Worm (Caenorhabditis elegans) whole organism, young adult: ENCODE measurements around the gene Y37H2A.7.

ENCODE experiments used
- C06A6.2 ChIP-seq: fragments of 200-800 bp; sonication (Bioruptor generic); conservative IDR thresholded peaks from 2 replicates; pipeline ENCODE4 v1.3.6; 2022; ENCODE audit warnings: missing genetic modification characterization, missing compliant biosample characterization
- C17E4.6 ChIP-seq: fragments of 200-800 bp; sonication (Bioruptor generic); IDR thresholded peaks from 2 replicates; pipeline ENCODE4 v1.3.6; 2022; ENCODE audit warnings: missing genetic modification reagents, missing genetic modification characterization, missing compliant biosample characterization
- D2030.7 ChIP-seq: fragments of 200-800 bp; sonication (Bioruptor generic); IDR thresholded peaks from 2 replicates; pipeline ENCODE4 v1.3.6; 2022; ENCODE audit warnings: missing genetic modification reagents, missing genetic modification characterization, missing compliant biosample characterization
- F10E7.11 ChIP-seq: sonication (generic microtip); optimal IDR thresholded peaks from 2 replicates; lab custom pipeline; 2017; ENCODE audit warnings: mild to moderate bottlenecking, missing genetic modification characterization, moderate library complexity, missing compliant biosample characterization
- F33H1.4 ChIP-seq: fragments of 200-800 bp; sonication (Bioruptor generic); IDR thresholded peaks from 2 replicates; pipeline ENCODE4 v1.3.6; 2022; ENCODE audit warnings: missing genetic modification reagents, missing genetic modification characterization, missing compliant biosample characterization
- F55B11.4 ChIP-seq: sonication (generic microtip); optimal IDR thresholded peaks from 2 replicates; lab custom pipeline; 2016; ENCODE audit warnings: missing compliant biosample characterization, missing genetic modification characterization, borderline replicate concordance; ENCODE audit not compliant: insufficient read depth
- F57C9.4 ChIP-seq: sonication (generic microtip); optimal IDR thresholded peaks from 2 replicates; lab custom pipeline; 2017; ENCODE audit warnings: mild to moderate bottlenecking, missing genetic modification characterization, missing compliant biosample characterization
- K12H6.12 ChIP-seq: fragments of 200-800 bp; sonication (Bioruptor generic); optimal IDR thresholded peaks from 2 replicates; lab custom pipeline; 2018; ENCODE audit warnings: mild to moderate bottlenecking, missing genetic modification characterization, missing compliant biosample characterization
- Y53G8AR.9 ChIP-seq: fragments of 200-800 bp; sonication (Bioruptor generic); conservative IDR thresholded peaks from 2 replicates; pipeline ENCODE4 v1.3.6; 2022; ENCODE audit warnings: missing genetic modification reagents, missing genetic modification characterization, missing compliant biosample characterization
- Y95B8A.8 ChIP-seq: fragments of 200-800 bp; sonication (Bioruptor generic); IDR thresholded peaks from 2 replicates; pipeline ENCODE4 v1.3.6; 2022; ENCODE audit warnings: missing genetic modification reagents, missing genetic modification characterization, missing compliant biosample characterization
- ZK185.1 ChIP-seq: sonication (generic microtip); optimal IDR thresholded peaks from 2 replicates; lab custom pipeline; 2016; ENCODE audit warnings: mild to moderate bottlenecking, missing genetic modification characterization, missing compliant biosample characterization; ENCODE audit not compliant: poor library complexity, severe bottlenecking
- aptf-2 ChIP-seq: fragments of 200-800 bp; sonication (Bioruptor generic); conservative IDR thresholded peaks from 2 replicates; pipeline ENCODE4 v1.3.6; 2022; ENCODE audit warnings: missing genetic modification reagents, missing genetic modification characterization, missing compliant biosample characterization
- aptf-3 ChIP-seq: fragments of 200-800 bp; sonication (Bioruptor generic); IDR thresholded peaks from 2 replicates; pipeline ENCODE4 v1.3.6; 2022; ENCODE audit warnings: missing genetic modification characterization, missing compliant biosample characterization
- atf-7 ChIP-seq: sonication (generic microtip); optimal IDR thresholded peaks from 2 replicates; lab custom pipeline; 2017; ENCODE audit warnings: mild to moderate bottlenecking, missing genetic modification characterization, missing compliant biosample characterization
- athp-1 ChIP-seq: sonication (generic microtip); optimal IDR thresholded peaks from 2 replicates; lab custom pipeline; 2017; ENCODE audit warnings: mild to moderate bottlenecking, missing genetic modification characterization, missing compliant biosample characterization
- bed-2 ChIP-seq: fragments of 200-800 bp; sonication (Bioruptor generic); IDR thresholded peaks from 2 replicates; pipeline ENCODE4 v1.3.6; 2022; ENCODE audit warnings: missing genetic modification reagents, missing genetic modification characterization, missing compliant biosample characterization
- cebp-2 ChIP-seq: fragments of 200-800 bp; sonication (Bioruptor generic); IDR thresholded peaks from 2 replicates; pipeline ENCODE4 v1.3.6; 2022; ENCODE audit warnings: missing genetic modification characterization, missing compliant biosample characterization
- die-1 ChIP-seq: sonication (generic microtip); optimal IDR thresholded peaks from 2 replicates; lab custom pipeline; 2016; ENCODE audit warnings: missing genotype, mild to moderate bottlenecking, missing genetic modification characterization, missing compliant biosample characterization
- dox-1 ChIP-seq: fragments of 200-800 bp; sonication (Bioruptor generic); IDR thresholded peaks from 2 replicates; pipeline ENCODE4 v1.3.6; 2022; ENCODE audit warnings: missing genetic modification reagents, missing genetic modification characterization, missing compliant biosample characterization
- egl-44 ChIP-seq: fragments of 200-800 bp; sonication (Bioruptor generic); IDR thresholded peaks from 2 replicates; pipeline ENCODE4 v1.3.6; 2022; ENCODE audit warnings: missing genetic modification reagents, missing genetic modification characterization, missing compliant biosample characterization
- ekl-4 ChIP-seq: fragments of 200-800 bp; sonication (Bioruptor generic); IDR thresholded peaks from 2 replicates; pipeline ENCODE4 v1.3.6; 2022; ENCODE audit warnings: missing genetic modification reagents, missing genetic modification characterization, missing compliant biosample characterization
- fkh-3 ChIP-seq: sonication (generic microtip); optimal IDR thresholded peaks from 2 replicates; lab custom pipeline; 2016; ENCODE audit warnings: mild to moderate bottlenecking, missing genetic modification characterization, missing compliant biosample characterization
- gei-17 ChIP-seq: fragments of 200-800 bp; sonication (Bioruptor generic); optimal IDR thresholded peaks from 2 replicates; lab custom pipeline; 2018; ENCODE audit warnings: mild to moderate bottlenecking, missing genetic modification characterization, missing compliant biosample characterization
- him-1 ChIP-seq: sonication (generic microtip); optimal IDR thresholded peaks from 2 replicates; lab custom pipeline; 2016; ENCODE audit warnings: missing genotype, missing genetic modification reagents, missing genetic modification characterization, missing compliant biosample characterization
- lin-26 ChIP-seq: fragments of 200-800 bp; sonication (Bioruptor generic); IDR thresholded peaks from 2 replicates; pipeline ENCODE4 v1.3.6; 2022; ENCODE audit warnings: missing genetic modification reagents, missing genetic modification characterization, missing compliant biosample characterization
- lin-40 ChIP-seq: sonication (generic microtip); optimal IDR thresholded peaks from 2 replicates; lab custom pipeline; 2016; ENCODE audit warnings: missing genetic modification characterization, mild to moderate bottlenecking, missing compliant biosample characterization, missing genotype, missing genetic modification reagents
- lsl-1 ChIP-seq: fragments of 200-800 bp; sonication (Bioruptor generic); optimal IDR thresholded peaks from 2 replicates; lab custom pipeline; 2018; ENCODE audit warnings: mild to moderate bottlenecking, missing genetic modification characterization, moderate library complexity, missing compliant biosample characterization
- madf-10 ChIP-seq: sonication (generic microtip); optimal IDR thresholded peaks from 2 replicates; lab custom pipeline; 2016; ENCODE audit warnings: mild to moderate bottlenecking, missing genetic modification characterization, missing compliant biosample characterization
- madf-6 ChIP-seq: fragments of 200-800 bp; sonication (Bioruptor generic); IDR thresholded peaks from 2 replicates; pipeline ENCODE4 v1.3.6; 2022; ENCODE audit warnings: missing genetic modification reagents, missing genetic modification characterization, missing compliant biosample characterization
- madf-8 ChIP-seq: fragments of 200-800 bp; sonication (Bioruptor generic); conservative IDR thresholded peaks from 2 replicates; pipeline ENCODE4 v1.3.6; 2022; ENCODE audit warnings: missing genetic modification reagents, missing genetic modification characterization, missing compliant biosample characterization
- mxl-1 ChIP-seq: sonication (generic microtip); optimal IDR thresholded peaks from 2 replicates; lab custom pipeline; 2016; ENCODE audit warnings: missing genetic modification characterization, missing compliant biosample characterization
- nfyb-1 ChIP-seq: fragments of 200-800 bp; sonication (Bioruptor generic); IDR thresholded peaks from 2 replicates; pipeline ENCODE4 v1.3.6; 2022; ENCODE audit warnings: missing genetic modification reagents, missing genetic modification characterization, missing compliant biosample characterization
- nhr-27 ChIP-seq: fragments of 200-800 bp; sonication (Bioruptor generic); optimal IDR thresholded peaks from 2 replicates; lab custom pipeline; 2018; ENCODE audit warnings: mild to moderate bottlenecking, missing genetic modification characterization, moderate library complexity, missing compliant biosample characterization
- rcor-1 ChIP-seq: fragments of 200-800 bp; sonication (Bioruptor generic); IDR thresholded peaks from 2 replicates; pipeline ENCODE4 v1.3.6; 2022; ENCODE audit warnings: missing genetic modification reagents, missing genetic modification characterization, missing compliant biosample characterization
- repo-1 ChIP-seq: sonication (generic microtip); optimal IDR thresholded peaks from 2 replicates; lab custom pipeline; 2017; ENCODE audit warnings: mild to moderate bottlenecking, missing genetic modification characterization, missing compliant biosample characterization
- sdz-38 ChIP-seq: sonication (generic microtip); optimal IDR thresholded peaks from 2 replicates; lab custom pipeline; 2016; ENCODE audit warnings: missing genotype, missing genetic modification characterization, missing compliant biosample characterization
- sea-2 ChIP-seq: fragments of 200-800 bp; sonication (Bioruptor generic); IDR thresholded peaks from 2 replicates; pipeline ENCODE4 v1.3.6; 2022; ENCODE audit warnings: missing genetic modification characterization, missing compliant biosample characterization
- snpc-1.1 ChIP-seq: sonication (generic microtip); optimal IDR thresholded peaks from 2 replicates; lab custom pipeline; 2017; ENCODE audit warnings: missing genetic modification characterization, mild to moderate bottlenecking, missing compliant biosample characterization, antibody characterized with exemption, moderate library complexity, missing genotype, missing genetic modification reagents; ENCODE audit not compliant: insufficient read depth
- snpc-1.3 ChIP-seq: sonication (generic microtip); optimal IDR thresholded peaks from 2 replicates; lab custom pipeline; 2017; ENCODE audit warnings: missing genetic modification characterization, mild to moderate bottlenecking, missing compliant biosample characterization, antibody characterized with exemption, moderate library complexity, missing genotype, missing genetic modification reagents; ENCODE audit not compliant: insufficient read depth
- xnd-1 ChIP-seq: sonication (generic microtip); optimal IDR thresholded peaks from 2 replicates; lab custom pipeline; 2016; ENCODE audit warnings: missing genotype, missing genetic modification reagents, missing genetic modification characterization, missing compliant biosample characterization
- zim-3 ChIP-seq: sonication (generic microtip); optimal IDR thresholded peaks from 2 replicates; lab custom pipeline; 2017; ENCODE audit warnings: mild to moderate bottlenecking, missing genetic modification characterization, moderate library complexity, missing compliant biosample characterization
- ztf-26 ChIP-seq: sonication (generic microtip); optimal IDR thresholded peaks from 2 replicates; lab custom pipeline; 2017; ENCODE audit warnings: missing genetic modification characterization, missing compliant biosample characterization
- ztf-28 ChIP-seq: fragments of 200-800 bp; sonication (Bioruptor generic); IDR thresholded peaks from 2 replicates; pipeline ENCODE4 v1.3.6; 2022; ENCODE audit warnings: missing genetic modification reagents, missing genetic modification characterization, missing compliant biosample characterization
- ztf-3 ChIP-seq: fragments of 200-800 bp; sonication (Bioruptor generic); optimal IDR thresholded peaks from 2 replicates; lab custom pipeline; 2018; ENCODE audit warnings: mild to moderate bottlenecking, missing genetic modification characterization, missing compliant biosample characterization

The Y37H2A.7 gene

ce11 chrV:18138695-18139094, 4.4 kb upstream of the Y37H2A.7 start, which contains the start of gene Y37H2A.10:
Gene Y37H2A.10, plus strand, starts transcription at chrV:18138995.
- TF ChIP-seq D2030.7 (GFP tag; lab: Robert Waterston, UW) (no peak), die-1 (tag; lab: Kevin White, UChicago) (no peak), ekl-4 (GFP tag; lab: Robert Waterston, UW) (no peak), F10E7.11 (tag; lab: Kevin White, UChicago) (no peak), nfyb-1 (no peak), Y95B8A.8 (GFP tag; lab: Robert Waterston, UW) (no peak), snpc-1.3 (no peak), lin-26 (GFP tag; lab: Robert Waterston, UW) (no peak), bed-2 (GFP tag; lab: Robert Waterston, UW) (no peak)
- TF ChIP-seq, all 124 proteins: peak for 0

ce11 chrV:18137679-18138078, 3.4 kb upstream of the Y37H2A.7 start:
- peak; percentile 26 for TF ChIP-seq him-1 (tag; lab: Kevin White, UChicago)
- TF ChIP-seq F33H1.4 (GFP tag; lab: Robert Waterston, UW): peak; percentile 85
- no peak for TF ChIP-seq aptf-3
- peak; percentile 87 for TF ChIP-seq xnd-1 (tag; lab: Kevin White, UChicago)
- TF ChIP-seq aptf-2: no peak
- no peak for TF ChIP-seq Y95B8A.8 (GFP tag; lab: Robert Waterston, UW)
- peak; percentile 58 for TF ChIP-seq madf-8 (GFP tag; lab: Robert Waterston, UW)
- TF ChIP-seq lsl-1 (GFP tag; lab: Kevin White, UChicago): peak; percentile 90
- no peak for TF ChIP-seq cebp-2 (GFP tag; lab: Robert Waterston, UW)
- peak; percentile 78 for TF ChIP-seq madf-6
- no peak for TF ChIP-seq Y53G8AR.9
- TF ChIP-seq, all 124 proteins: peak for 6

ce11 chrV:18133177-18133576, 1.1 kb downstream of the Y37H2A.7 start, which contains the start of gene Y37H2A.18:
Gene Y37H2A.18, minus strand, starts transcription at chrV:18133277.
- TF ChIP-seq repo-1 (tag; lab: Kevin White, UChicago) (no peak), F10E7.11 (tag; lab: Kevin White, UChicago) (no peak), D2030.7 (GFP tag; lab: Robert Waterston, UW) (no peak), zim-3 (tag; lab: Kevin White, UChicago) (no peak), F57C9.4 (no peak), snpc-1.3 (no peak), dox-1 (no peak), Y95B8A.8 (GFP tag; lab: Robert Waterston, UW) (no peak), egl-44 (no peak), lin-40 (no peak), atf-7 (tag; lab: Kevin White, UChicago) (no peak), mxl-1 (tag; lab: Kevin White, UChicago) (no peak), athp-1 (tag; lab: Kevin White, UChicago) (no peak), gei-17 (GFP tag; lab: Kevin White, UChicago) (no peak)

DNA sequence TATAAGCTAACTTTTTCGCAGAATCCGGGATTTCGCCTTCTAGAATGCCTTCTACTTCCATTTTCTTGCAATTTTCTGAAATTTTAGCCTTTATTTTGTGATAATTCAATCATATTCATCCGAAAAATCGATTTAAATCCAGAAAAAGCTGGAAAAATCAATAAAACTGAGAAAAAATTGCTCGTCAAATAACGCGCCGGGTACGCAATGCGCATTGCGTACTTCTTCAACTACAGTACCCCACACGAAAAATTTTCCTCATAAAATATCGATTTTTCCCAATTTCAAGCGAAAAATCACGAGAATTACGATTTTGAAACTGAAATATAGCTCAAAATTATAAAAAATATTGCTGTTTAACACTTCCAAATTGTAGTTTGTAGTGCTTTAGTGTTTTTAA, 3.2 kb downstream of the Y37H2A.7 start, which contains the start of gene Y37H2A.12:
Gene Y37H2A.12 (minus strand): TSS at position 81 of the 400 bp plus-strand sequence.
- TF ChIP-seq egl-44: no peak
- TF ChIP-seq sea-2: no peak
- TF ChIP-seq fkh-3 (tag; lab: Kevin White, UChicago): no peak
- TF ChIP-seq C17E4.6 (GFP tag; lab: Robert Waterston, UW): no peak
- no peak for TF ChIP-seq C06A6.2 (GFP tag; lab: Robert Waterston, UW)
- TF ChIP-seq ztf-28 (GFP tag; lab: Robert Waterston, UW): no peak
- TF ChIP-seq F55B11.4 (tag; lab: Kevin White, UChicago): no peak
- TF ChIP-seq snpc-1.1 (tag; lab: Kevin White, UChicago): no peak
- TF ChIP-seq sdz-38 (tag; lab: Kevin White, UChicago): no peak
- no peak for TF ChIP-seq ZK185.1
- no peak for TF ChIP-seq nhr-27 (tag; lab: Kevin White, UChicago)
- TF ChIP-seq K12H6.12 (tag; lab: Kevin White, UChicago): no peak
- peak; percentile 48; the same call in 1 of the 2 replicates for TF ChIP-seq D2030.7 (GFP tag; lab: Robert Waterston, UW)
- no peak for TF ChIP-seq F10E7.11 (tag; lab: Kevin White, UChicago)
- TF ChIP-seq mxl-1 (tag; lab: Kevin White, UChicago): no peak
- no peak for TF ChIP-seq die-1 (tag; lab: Kevin White, UChicago)
- no peak for TF ChIP-seq ztf-3 (GFP tag; lab: Kevin White, UChicago)
- no peak for TF ChIP-seq rcor-1
- no peak for TF ChIP-seq ztf-26 (tag; lab: Kevin White, UChicago)
- peak; percentile 90 for TF ChIP-seq lsl-1 (GFP tag; lab: Kevin White, UChicago)
- TF ChIP-seq madf-10 (tag; lab: Kevin White, UChicago): no peak
- no peak for TF ChIP-seq bed-2 (GFP tag; lab: Robert Waterston, UW)
